Fruit fly (Drosophila melanogaster) whole organism, embryonic: ENCODE measurements around the gene CG2691.
A peak's percentile ranks its signal among the peaks of the same experiment; 100 is the strongest.

ENCODE experiments used
- Antp ChIP-seq: fragments of 200-800 bp; sonication (Bioruptor generic); optimal IDR thresholded peaks from 3 replicates; lab custom pipeline; 2016; ENCODE audit warnings: missing biosample characterization, missing genetic modification characterization
- Bgb ChIP-seq: fragments of 200-800 bp; sonication (Bioruptor generic); IDR thresholded peaks from 2 replicates; pipeline ENCODE4 v1.3.6; 2022; ENCODE audit warnings: missing biosample characterization, missing genetic modification characterization; ENCODE audit not compliant: partially characterized antibody
- CG11093 ChIP-seq: fragments of 200-800 bp; sonication (Bioruptor generic); IDR thresholded peaks from 3 replicates; pipeline ENCODE4 v1.3.6; 2022; ENCODE audit warnings: missing biosample characterization, missing genetic modification characterization
- CG15514 ChIP-seq: fragments of 200-800 bp; sonication (Bioruptor generic); optimal IDR thresholded peaks from 3 replicates; lab custom pipeline; 2017; ENCODE audit warnings: missing biosample characterization, missing genetic modification characterization, mild to moderate bottlenecking, moderate library complexity, missing genetic modification reagents
- CG15696 ChIP-seq: fragments of 200-800 bp; sonication (Bioruptor generic); optimal IDR thresholded peaks from 2 replicates; lab custom pipeline; 2019; ENCODE audit warnings: missing biosample characterization, mild to moderate bottlenecking, missing genetic modification characterization, moderate library complexity
- CG17385 ChIP-seq: fragments of 200-800 bp; sonication (Bioruptor generic); optimal IDR thresholded peaks from 3 replicates; lab custom pipeline; 2018; ENCODE audit warnings: missing biosample characterization, mild to moderate bottlenecking, missing genetic modification characterization
- CG2875 ChIP-seq: fragments of 200-800 bp; sonication (Bioruptor generic); optimal IDR thresholded peaks from 2 replicates; lab custom pipeline; 2017; ENCODE audit warnings: missing biosample characterization, mild to moderate bottlenecking, missing genetic modification characterization, missing genetic modification reagents
- CG30020 ChIP-seq: fragments of 200-800 bp; optimal IDR thresholded peaks from 2 replicates; lab custom pipeline; 2019; ENCODE audit warnings: missing biosample characterization, mild to moderate bottlenecking, missing genetic modification characterization, moderate library complexity
- CG3407 ChIP-seq: fragments of 200-800 bp; sonication (Bioruptor generic); optimal IDR thresholded peaks from 2 replicates; lab custom pipeline; 2018; ENCODE audit warnings: missing biosample characterization, mild to moderate bottlenecking, missing genetic modification characterization
- CG34376 ChIP-seq: fragments of 200-800 bp; sonication (Bioruptor generic); optimal IDR thresholded peaks from 2 replicates; lab custom pipeline; 2018; ENCODE audit warnings: missing biosample characterization, mild to moderate bottlenecking, missing genetic modification characterization
- CG42726 ChIP-seq: fragments of 200-800 bp; sonication (Bioruptor generic); IDR thresholded peaks from 2 replicates; pipeline ENCODE4 v1.3.6; 2022; ENCODE audit warnings: missing biosample characterization, missing genetic modification characterization; ENCODE audit not compliant: partially characterized antibody
- CG6654 ChIP-seq: fragments of 200-800 bp; sonication (Bioruptor generic); optimal IDR thresholded peaks from 2 replicates; lab custom pipeline; 2017; ENCODE audit warnings: missing biosample characterization, mild to moderate bottlenecking, missing genetic modification characterization
- CG6765 ChIP-seq: fragments of 200-800 bp; sonication (Bioruptor generic); optimal IDR thresholded peaks from 3 replicates; lab custom pipeline; 2017; ENCODE audit warnings: missing biosample characterization, mild to moderate bottlenecking, missing genetic modification characterization
- CG6813 ChIP-seq: fragments of 200-800 bp; sonication (Bioruptor generic); optimal IDR thresholded peaks from 2 replicates; lab custom pipeline; 2017; ENCODE audit warnings: missing biosample characterization, missing genetic modification characterization, mild to moderate bottlenecking, moderate library complexity, missing genetic modification reagents
- CG6854 ChIP-seq: fragments of 200-800 bp; sonication (Bioruptor generic); optimal IDR thresholded peaks from 3 replicates; lab custom pipeline; 2017; ENCODE audit warnings: missing biosample characterization, mild to moderate bottlenecking, missing genetic modification characterization
- CG8281 ChIP-seq: fragments of 200-800 bp; sonication (Bioruptor generic); optimal IDR thresholded peaks from 2 replicates; lab custom pipeline; 2018; ENCODE audit warnings: missing biosample characterization, mild to moderate bottlenecking, missing genetic modification characterization, moderate library complexity
- CoRest ChIP-seq: fragments of 200-800 bp; sonication (Bioruptor generic); optimal IDR thresholded peaks from 3 replicates; lab custom pipeline; 2018; ENCODE audit warnings: missing biosample characterization, mild to moderate bottlenecking, missing genetic modification characterization, moderate library complexity
- D ChIP-seq, 2 experiments: fragments of 200-800 bp in 1 of 2; fragments of >200 bp in 1 of 2; sonication (Bioruptor generic) in 1 of 2; optimal IDR thresholded peaks; 2 replicates in 1 of 2; 3 replicates in 1 of 2; lab custom pipeline; 2017; ENCODE audit warnings: mild to moderate bottlenecking in 1 of 2, missing biosample characterization in 1 of 2, missing genetic modification characterization in 1 of 2, missing genetic modification reagents in 1 of 2
- Deaf1 ChIP-seq: fragments of 200-800 bp; optimal IDR thresholded peaks from 3 replicates; lab custom pipeline; 2019; ENCODE audit warnings: missing biosample characterization, mild to moderate bottlenecking, missing genetic modification characterization, moderate library complexity
- Dip2 ChIP-seq: fragments of 200-800 bp; sonication (Bioruptor generic); IDR thresholded peaks from 2 replicates; pipeline ENCODE4 v1.3.6; 2022; ENCODE audit warnings: missing biosample characterization, missing genetic modification characterization
- Elba2 ChIP-seq: fragments of 200-800 bp; sonication (Bioruptor generic); optimal IDR thresholded peaks from 3 replicates; lab custom pipeline; 2016; ENCODE audit warnings: missing biosample characterization, missing genetic modification characterization
- Ets97D ChIP-seq: fragments of 200-800 bp; sonication (Bioruptor generic); optimal IDR thresholded peaks from 3 replicates; lab custom pipeline; 2016; ENCODE audit warnings: missing biosample characterization, missing genetic modification characterization
- Fer1 ChIP-seq: fragments of 200-800 bp; sonication (Bioruptor generic); optimal IDR thresholded peaks from 2 replicates; lab custom pipeline; 2017; ENCODE audit warnings: missing biosample characterization, mild to moderate bottlenecking, missing genetic modification characterization
- Gug ChIP-seq: fragments of 200-800 bp; sonication (Bioruptor generic); IDR thresholded peaks from 4 replicates; pipeline ENCODE4 v1.3.6; 2022; ENCODE audit warnings: missing biosample characterization, missing genetic modification characterization
- Kr ChIP-seq: fragments of 200-800 bp; sonication (Bioruptor generic); optimal IDR thresholded peaks from 2 replicates; lab custom pipeline; 2017; ENCODE audit warnings: missing biosample characterization, mild to moderate bottlenecking, missing genetic modification characterization
- Lhr ChIP-seq: fragments of 200-800 bp; sonication (Bioruptor generic); optimal IDR thresholded peaks from 3 replicates; lab custom pipeline; 2017; ENCODE audit warnings: mild to moderate bottlenecking, missing biosample characterization, missing genetic modification reagents, missing genetic modification characterization
- Spps ChIP-seq: fragments of 200-800 bp; sonication (Bioruptor generic); optimal IDR thresholded peaks from 2 replicates; lab custom pipeline; 2018; ENCODE audit warnings: missing biosample characterization, mild to moderate bottlenecking, missing genetic modification characterization
- Sry-β ChIP-seq: fragments of 200-800 bp; sonication (Bioruptor generic); optimal IDR thresholded peaks from 2 replicates; lab custom pipeline; 2018; ENCODE audit warnings: missing biosample characterization, mild to moderate bottlenecking, missing genetic modification characterization, moderate library complexity
- Tbp ChIP-seq: fragments of >200 bp; optimal IDR thresholded peaks from 2 replicates; lab custom pipeline; 2018; ENCODE audit warnings: missing biosample characterization, missing genetic modification characterization
- Trl ChIP-seq, 3 experiments: fragments of >200 bp in 2 of 3; fragments of 200-800 bp in 1 of 3; sonication (Bioruptor generic) in 1 of 3; optimal IDR thresholded peaks; 2 replicates in 1 of 3; 3 replicates in 2 of 3; lab custom pipeline; 2016 to 2017; ENCODE audit warnings: missing biosample characterization in 1 of 3, missing genetic modification characterization in 1 of 3
- aop ChIP-seq: fragments of 200-800 bp; sonication (Bioruptor generic); IDR thresholded peaks from 2 replicates; pipeline ENCODE4 v1.3.6; 2022; ENCODE audit warnings: missing biosample characterization, missing genetic modification characterization
- ap ChIP-seq: fragments of 200-800 bp; sonication (Bioruptor generic); IDR thresholded peaks from 2 replicates; pipeline ENCODE4 v1.3.6; 2022; ENCODE audit warnings: missing biosample characterization, missing genetic modification characterization
- br ChIP-seq: fragments of >200 bp; optimal IDR thresholded peaks from 2 replicates; lab custom pipeline; 2017
- da ChIP-seq: fragments of 200-800 bp; sonication (Bioruptor generic); optimal IDR thresholded peaks from 2 replicates; lab custom pipeline; 2016; ENCODE audit warnings: missing biosample characterization, missing genetic modification characterization
- ind ChIP-seq: fragments of 200-800 bp; sonication (Bioruptor generic); optimal IDR thresholded peaks from 3 replicates; lab custom pipeline; 2016; ENCODE audit warnings: missing biosample characterization, missing genetic modification characterization
- insv ChIP-seq, 2 experiments: fragments of 200-800 bp; sonication (Bioruptor generic); optimal IDR thresholded peaks; 3 replicates each; lab custom pipeline; 2016 to 2018; ENCODE audit warnings: missing biosample characterization in 2 of 2, missing genetic modification characterization in 2 of 2
- knrl ChIP-seq: fragments of 200-800 bp; sonication (Bioruptor generic); IDR thresholded peaks from 3 replicates; pipeline ENCODE4 v1.3.6; 2022; ENCODE audit warnings: missing biosample characterization, missing genetic modification characterization; ENCODE audit not compliant: partially characterized antibody
- lab ChIP-seq: fragments of 200-800 bp; sonication (Bioruptor generic); optimal IDR thresholded peaks from 3 replicates; lab custom pipeline; 2017; ENCODE audit warnings: missing biosample characterization, missing genetic modification characterization, mild to moderate bottlenecking, moderate library complexity, missing genetic modification reagents
- onecut ChIP-seq: fragments of 200-800 bp; sonication (Bioruptor generic); IDR thresholded peaks from 2 replicates; pipeline ENCODE4 v1.3.6; 2022; ENCODE audit warnings: missing biosample characterization, missing genetic modification characterization
- p53 ChIP-seq: fragments of 200-800 bp; sonication (Bioruptor generic); optimal IDR thresholded peaks from 2 replicates; lab custom pipeline; 2016; ENCODE audit warnings: missing biosample characterization, missing genetic modification characterization
- pb ChIP-seq: fragments of 200-800 bp; sonication (Bioruptor generic); optimal IDR thresholded peaks from 3 replicates; lab custom pipeline; 2016; ENCODE audit warnings: missing biosample characterization, missing genetic modification characterization
- scrt ChIP-seq: fragments of 200-800 bp; sonication (Bioruptor generic); optimal IDR thresholded peaks from 2 replicates; lab custom pipeline; 2018; ENCODE audit warnings: missing biosample characterization, mild to moderate bottlenecking, missing genetic modification characterization, moderate library complexity
- sens ChIP-seq: fragments of 200-800 bp; sonication (Bioruptor generic); peaks from one replicate; lab custom pipeline; 2016; ENCODE audit warnings: missing biosample characterization, missing genetic modification characterization
- slbo ChIP-seq: fragments of 200-800 bp; sonication (Bioruptor generic); IDR thresholded peaks from 2 replicates; pipeline ENCODE4 v1.3.6; 2022; ENCODE audit warnings: missing biosample characterization, missing genetic modification characterization
- slou ChIP-seq: fragments of 200-800 bp; sonication (Bioruptor generic); optimal IDR thresholded peaks from 3 replicates; lab custom pipeline; 2016; ENCODE audit warnings: missing biosample characterization, missing genetic modification characterization
- so ChIP-seq: fragments of 200-800 bp; sonication (Bioruptor generic); IDR thresholded peaks from 3 replicates; pipeline ENCODE4 v1.3.6; 2022; ENCODE audit warnings: missing biosample characterization, missing genetic modification characterization
- stc ChIP-seq: fragments of 200-800 bp; sonication (Bioruptor generic); IDR thresholded peaks from 2 replicates; pipeline ENCODE4 v1.3.6; 2022; ENCODE audit warnings: missing biosample characterization, missing genetic modification characterization
- tgo ChIP-seq: fragments of 200-800 bp; sonication (Bioruptor generic); IDR thresholded peaks from 3 replicates; pipeline ENCODE4 v1.3.6; 2022; ENCODE audit warnings: missing biosample characterization, missing genetic modification characterization
- ttk ChIP-seq: fragments of 200-800 bp; sonication (Bioruptor generic); IDR thresholded peaks from 2 replicates; pipeline ENCODE4 v2.1.2; 2022; ENCODE audit warnings: missing biosample characterization, missing genetic modification characterization

The CG2691 gene

dm6 chrX:13624334-13625079 is at the start of gene CG2691, which contains the start of gene NFAT:
CG2691 (minus strand) TSS chrX:13624408.
NFAT (plus strand) TSS chrX:13624745.
- TF ChIP-seq br (lab: Kevin White, UChicago) (no peak), Sry-β (GFP tag; lab: Kevin White, UChicago) (no peak), Deaf1 (tag; lab: Kevin White, UChicago) (peak; percentile 8), Elba2 (GFP tag; lab: Kevin White, UChicago) (no peak), so (GFP tag; lab: Robert Waterston, UW) (no peak), CG2875 (GFP tag; lab: Kevin White, UChicago) (no peak), CG11093 (no peak), Lhr (GFP tag; lab: Kevin White, UChicago) (peak; percentile 49), CG15696 (tag; lab: Kevin White, UChicago) (no peak), CG17385 (GFP tag; lab: Kevin White, UChicago) (no peak), CG6654 (GFP tag; lab: Kevin White, UChicago) (no peak), Bgb (GFP tag; lab: Robert Waterston, UW) (peak; percentile 69), CG3407 (no peak), slbo (GFP tag; lab: Robert Waterston, UW) (no peak), tgo (GFP tag; lab: Robert Waterston, UW) (no peak), Ets97D (GFP tag; lab: Kevin White, UChicago) (peak; percentile 41), Trl (optimal IDR thresholded peaks at IDR 0.05; lab: Kevin White, UChicago) (no peak), Trl (GFP tag; optimal IDR thresholded peaks at IDR 0.05; lab: Kevin White, UChicago) (no peak), CG6813 (GFP tag; lab: Kevin White, UChicago) (no peak), CG6765 (GFP tag; lab: Kevin White, UChicago) (no peak), Tbp (GFP tag; lab: Kevin White, UChicago) (no peak), aop (GFP tag; lab: Robert Waterston, UW) (no peak), ap (no peak), slou (GFP tag; lab: Kevin White, UChicago) (no peak), onecut (GFP tag; lab: Robert Waterston, UW) (no peak), Dip2 (GFP tag; lab: Robert Waterston, UW) (no peak), da (GFP tag; lab: Kevin White, UChicago) (no peak), knrl (GFP tag; lab: Robert Waterston, UW) (peak; percentile 51; the same call in 2 of the 3 replicates), sens (GFP tag; lab: Kevin White, UChicago) (peak; percentile 79), CG30020 (tag; lab: Kevin White, UChicago) (peak; percentile 0), stc (GFP tag; lab: Robert Waterston, UW) (no peak), CG34376 (GFP tag; lab: Kevin White, UChicago) (peak; percentile 23), D (optimal IDR thresholded peaks at IDR 0.05; lab: Kevin White, UChicago) (no peak), D (GFP tag; optimal IDR thresholded peaks at IDR 0.05; lab: Kevin White, UChicago) (no peak), Spps (tag; lab: Kevin White, UChicago) (no peak), pb (GFP tag; lab: Kevin White, UChicago) (no peak), lab (no peak), CG42726 (no peak), p53 (GFP tag; lab: Kevin White, UChicago) (no peak), ind (GFP tag; lab: Kevin White, UChicago) (no peak), Antp (no peak), CG15514 (GFP tag; lab: Kevin White, UChicago) (peak; percentile 93), CG6854 (GFP tag; lab: Kevin White, UChicago) (peak; percentile 40), CoRest (tag; lab: Kevin White, UChicago) (peak; percentile 20), Kr (no peak), scrt (peak; percentile 98), Fer1 (GFP tag; lab: Kevin White, UChicago) (no peak), insv (GFP tag; optimal IDR thresholded peaks at IDR 0.05; lab: Kevin White, UChicago) (peak in 1 of 2 experiments; percentile 27), Gug (GFP tag; lab: Robert Waterston, UW) (no peak), ttk (no peak), CG8281 (tag; lab: Kevin White, UChicago) (no peak)
